Fruit fly (Drosophila melanogaster) whole organism, embryonic: ENCODE results near the gene CG7342.

Experiments
- CG6254 ChIP-seq: fragments of 200-800 bp; sonication (Bioruptor generic); optimal IDR thresholded peaks from 3 replicates; lab custom pipeline; 2017; ENCODE audit warnings: mild to moderate bottlenecking, missing biosample characterization, missing genetic modification reagents, missing genetic modification characterization
- CG7987 ChIP-seq: fragments of 200-800 bp; sonication (Bioruptor generic); optimal IDR thresholded peaks from 2 replicates; lab custom pipeline; 2018; ENCODE audit warnings: missing biosample characterization, mild to moderate bottlenecking, missing genetic modification characterization, moderate library complexity
- jumu ChIP-seq: fragments of 200-800 bp; sonication (Bioruptor generic); optimal IDR thresholded peaks from 3 replicates; lab custom pipeline; 2016; ENCODE audit warnings: missing biosample characterization, missing genetic modification characterization
- tin ChIP-seq: fragments of 200-800 bp; sonication (Bioruptor generic); optimal IDR thresholded peaks from 3 replicates; lab custom pipeline; 2016; ENCODE audit warnings: missing biosample characterization, missing genetic modification characterization

dm6 chr3R:19638004-19638403 is 34.8 kb downstream of the CG7342 start:
- TF ChIP-seq CG7987 (GFP tag; lab: Kevin White, UChicago) (no peak), CG6254 (no peak), tin (no peak), jumu (GFP tag; lab: Kevin White, UChicago) (no peak)
